Worm (Caenorhabditis elegans) whole organism, L3 larva: Measurements from ENCODE around the gene F46B3.23.

Experiments
- R02D3.7 ChIP-seq: fragments of 150-350 bp; optimal IDR thresholded peaks from 2 replicates; lab custom pipeline; 2014; ENCODE audit warnings: missing biosample characterization, missing genetic modification characterization
- ZK546.5 ChIP-seq: sonication (generic microtip); optimal IDR thresholded peaks from 2 replicates; lab custom pipeline; 2017; ENCODE audit warnings: missing biosample characterization, missing genetic modification characterization
- aly-2 ChIP-seq: fragments of 150-350 bp; optimal IDR thresholded peaks from 2 replicates; lab custom pipeline; 2014; ENCODE audit warnings: missing biosample characterization, missing genetic modification characterization
- ceh-28 ChIP-seq: fragments of 150-350 bp; optimal IDR thresholded peaks from 2 replicates; lab custom pipeline; 2014; ENCODE audit warnings: missing biosample characterization, missing genetic modification reagents, missing genetic modification characterization
- ceh-9 ChIP-seq: sonication (generic microtip); optimal IDR thresholded peaks from 2 replicates; lab custom pipeline; 2018; ENCODE audit warnings: missing biosample characterization, missing genetic modification characterization
- daf-12 ChIP-seq: fragments of 150-350 bp; optimal IDR thresholded peaks from 2 replicates; lab custom pipeline; 2014; ENCODE audit warnings: missing biosample characterization, missing genetic modification reagents, missing genetic modification characterization
- egl-27 ChIP-seq: sonication (generic microtip); optimal IDR thresholded peaks from 4 replicates; lab custom pipeline; 2017; ENCODE audit warnings: missing biosample characterization, missing genetic modification reagents, missing genetic modification characterization
- egl-5 ChIP-seq: fragments of 150-350 bp; optimal IDR thresholded peaks from 2 replicates; lab custom pipeline; 2017; ENCODE audit warnings: missing biosample characterization, missing genetic modification reagents, missing genetic modification characterization, inconsistent platforms
- elt-1 ChIP-seq: fragments of 150-350 bp; optimal IDR thresholded peaks from 2 replicates; lab custom pipeline; 2014; ENCODE audit warnings: missing biosample characterization, missing genetic modification characterization
- elt-2 ChIP-seq: sonication (generic microtip); optimal IDR thresholded peaks from 2 replicates; lab custom pipeline; 2016; ENCODE audit warnings: missing genetic modification reagents, mild to moderate bottlenecking, missing genetic modification characterization, missing compliant biosample characterization
- elt-3 ChIP-seq, 3 experiments: fragments of 150-350 bp in 1 of 3; sonication (generic microtip) in 2 of 3; optimal IDR thresholded peaks; 2 replicates in 2 of 3; 4 replicates in 1 of 3; lab custom pipeline; 2014 to 2017; ENCODE audit warnings: missing biosample characterization in 3 of 3, missing genetic modification characterization in 3 of 3
- fkh-10 ChIP-seq: sonication (generic microtip); optimal IDR thresholded peaks from 2 replicates; lab custom pipeline; 2017; ENCODE audit warnings: missing biosample characterization, missing genetic modification reagents, missing genetic modification characterization
- fkh-2 ChIP-seq: fragments of 150-350 bp; optimal IDR thresholded peaks from 2 replicates; lab custom pipeline; 2014; ENCODE audit warnings: missing biosample characterization, missing genetic modification reagents, missing genetic modification characterization
- fos-1 ChIP-seq: fragments of 150-350 bp; optimal IDR thresholded peaks from 2 replicates; lab custom pipeline; 2014; ENCODE audit warnings: missing biosample characterization, missing genetic modification characterization
- hmg-11 ChIP-seq: sonication (generic microtip); optimal IDR thresholded peaks from 2 replicates; lab custom pipeline; 2016; ENCODE audit warnings: missing genetic modification characterization, missing compliant biosample characterization
- jun-1 ChIP-seq: fragments of 150-350 bp; optimal IDR thresholded peaks from 2 replicates; lab custom pipeline; 2014; ENCODE audit warnings: missing biosample characterization, missing genetic modification reagents, missing genetic modification characterization
- lin-15B ChIP-seq: fragments of 150-350 bp; optimal IDR thresholded peaks from 2 replicates; lab custom pipeline; 2014; ENCODE audit warnings: missing biosample characterization, missing genetic modification characterization
- lin-39 ChIP-seq: fragments of 150-350 bp; optimal IDR thresholded peaks from 2 replicates; lab custom pipeline; 2018; ENCODE audit warnings: missing biosample characterization, missing genetic modification reagents, missing genetic modification characterization
- mdl-1 ChIP-seq: fragments of 150-350 bp; optimal IDR thresholded peaks from 2 replicates; lab custom pipeline; 2014; ENCODE audit warnings: missing biosample characterization, missing genetic modification characterization
- mml-1 ChIP-seq: fragments of 150-350 bp; sonication (generic microtip); optimal IDR thresholded peaks from 3 replicates; lab custom pipeline; 2014; ENCODE audit warnings: missing biosample characterization, missing genetic modification characterization
- nfya-1 ChIP-seq: sonication (generic microtip); optimal IDR thresholded peaks from 2 replicates; lab custom pipeline; 2017; ENCODE audit warnings: missing genetic modification characterization, mild to moderate bottlenecking, missing compliant biosample characterization, antibody characterized with exemption, moderate library complexity; ENCODE audit not compliant: insufficient read depth
- nhr-11 ChIP-seq: fragments of 150-350 bp; optimal IDR thresholded peaks from 2 replicates; lab custom pipeline; 2014; ENCODE audit warnings: missing biosample characterization, missing genetic modification characterization
- nhr-12 ChIP-seq: fragments of 150-350 bp; optimal IDR thresholded peaks from 2 replicates; lab custom pipeline; 2014; ENCODE audit warnings: missing biosample characterization, missing genetic modification characterization
- nhr-23 ChIP-seq: fragments of 150-350 bp; optimal IDR thresholded peaks from 2 replicates; lab custom pipeline; 2014; ENCODE audit warnings: missing biosample characterization, missing genetic modification reagents, missing genetic modification characterization
- nhr-28 ChIP-seq: fragments of 150-350 bp; optimal IDR thresholded peaks from 2 replicates; lab custom pipeline; 2014; ENCODE audit warnings: missing biosample characterization, missing genetic modification characterization
- nhr-43 ChIP-seq: sonication (generic microtip); optimal IDR thresholded peaks from 2 replicates; lab custom pipeline; 2016; ENCODE audit warnings: mild to moderate bottlenecking, missing genetic modification characterization, missing compliant biosample characterization; ENCODE audit not compliant: poor library complexity, severe bottlenecking
- nhr-67 ChIP-seq: fragments of 150-350 bp; optimal IDR thresholded peaks from 2 replicates; lab custom pipeline; 2014; ENCODE audit warnings: missing biosample characterization, missing genetic modification characterization
- nhr-77 ChIP-seq: fragments of 150-350 bp; optimal IDR thresholded peaks from 2 replicates; lab custom pipeline; 2014; ENCODE audit warnings: missing biosample characterization, missing genetic modification characterization
- pha-4 ChIP-seq: fragments of 150-350 bp; optimal IDR thresholded peaks from 2 replicates; lab custom pipeline; 2014; ENCODE audit warnings: missing biosample characterization, missing genetic modification reagents, missing genetic modification characterization
- snpc-4 ChIP-seq: fragments of 150-350 bp; optimal IDR thresholded peaks from 2 replicates; lab custom pipeline; 2014; ENCODE audit warnings: missing biosample characterization, missing genetic modification characterization
- unc-39 ChIP-seq: sonication (generic microtip); optimal IDR thresholded peaks from 4 replicates; lab custom pipeline; 2017; ENCODE audit warnings: missing biosample characterization, missing genetic modification characterization
- unc-62 ChIP-seq: fragments of 150-350 bp; sonication (generic microtip); optimal IDR thresholded peaks from 4 replicates; lab custom pipeline; 2014; ENCODE audit warnings: missing biosample characterization, missing genetic modification reagents, missing genetic modification characterization
- ztf-11 ChIP-seq: fragments of 150-350 bp; optimal IDR thresholded peaks from 2 replicates; lab custom pipeline; 2014; ENCODE audit warnings: missing biosample characterization, missing genetic modification characterization

F46B3.23 gene

DNA sequence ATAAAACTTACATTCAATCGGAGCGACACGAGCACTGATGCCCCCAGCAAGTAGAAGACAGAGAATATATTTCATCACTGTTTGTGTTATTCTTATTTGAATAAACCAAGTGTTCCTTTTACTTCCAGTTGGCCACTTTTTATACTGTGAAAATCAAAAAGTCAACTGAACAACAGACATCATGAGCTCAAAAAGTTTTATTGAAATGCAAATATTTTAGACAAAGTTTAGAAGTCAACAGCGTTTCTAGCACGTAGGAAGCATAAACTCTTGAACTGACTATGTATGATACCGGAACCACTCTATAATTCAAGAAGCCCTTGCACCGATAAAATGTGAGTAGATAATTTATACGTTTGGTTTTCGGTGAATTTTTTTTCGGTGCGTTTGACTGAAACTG lies 24.7 kb upstream of the F46B3.23 start, which contains the start of gene F46B3.14:
Gene F46B3.14, minus strand, starts transcription at position 101 of the 400 bp plus-strand sequence.
- no peak for TF ChIP-seq mml-1 (tag; lab: Kevin White, UChicago)

DNA sequence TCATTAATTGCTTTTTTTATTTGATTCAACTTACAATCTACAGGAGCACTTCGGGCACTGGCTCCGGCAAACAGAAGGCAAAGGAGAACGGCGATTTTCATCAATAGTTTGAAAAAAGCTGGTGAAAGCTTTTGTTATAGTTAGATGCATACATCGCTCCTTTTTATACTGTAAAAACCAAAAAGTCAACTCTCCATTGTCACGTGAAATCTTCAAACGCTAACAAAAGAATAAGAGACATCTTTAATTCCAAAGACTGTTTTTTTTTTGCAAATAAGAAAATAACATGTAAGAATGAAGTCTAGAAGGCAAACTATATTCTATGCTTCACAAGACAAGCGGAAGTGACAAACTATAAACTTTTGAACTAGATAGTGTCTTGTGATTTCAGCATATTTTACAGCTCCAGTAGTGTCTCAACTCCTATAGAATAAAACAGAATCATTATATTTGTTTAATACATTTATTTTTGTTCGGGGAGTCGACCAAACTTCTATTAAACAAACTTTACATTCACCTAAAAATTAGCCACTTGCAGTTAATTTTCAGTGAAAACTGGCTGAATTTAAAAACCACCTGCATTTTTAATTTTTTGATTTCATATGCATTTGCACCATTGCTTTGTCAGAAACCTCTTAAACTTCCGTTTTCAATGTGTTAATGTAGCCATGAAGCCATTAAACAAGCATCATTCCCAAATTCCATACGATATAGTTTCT lies 19.7 kb upstream of the F46B3.23 start, which contains the start of the genes F46B3.9 and srz-18:
Gene F46B3.9, minus strand, starts transcription at position 101 of the 719 bp plus-strand sequence.
Gene srz-18, plus strand, starts transcription at position 669 of the 719 bp plus-strand sequence.
- no peak for TF ChIP-seq unc-39 (tag; lab: Kevin White, UChicago)
- TF ChIP-seq ceh-28 (tag; lab: Kevin White, UChicago): no peak
- TF ChIP-seq nfya-1 (tag; lab: Kevin White, UChicago): no peak
- no peak for TF ChIP-seq nhr-67 (tag; lab: Kevin White, UChicago)
- no peak for TF ChIP-seq ztf-11 (tag; lab: Kevin White, UChicago)
- TF ChIP-seq pha-4 (tag; lab: Kevin White, UChicago): no peak
- no peak for TF ChIP-seq nhr-28 (tag; lab: Kevin White, UChicago)

DNA sequence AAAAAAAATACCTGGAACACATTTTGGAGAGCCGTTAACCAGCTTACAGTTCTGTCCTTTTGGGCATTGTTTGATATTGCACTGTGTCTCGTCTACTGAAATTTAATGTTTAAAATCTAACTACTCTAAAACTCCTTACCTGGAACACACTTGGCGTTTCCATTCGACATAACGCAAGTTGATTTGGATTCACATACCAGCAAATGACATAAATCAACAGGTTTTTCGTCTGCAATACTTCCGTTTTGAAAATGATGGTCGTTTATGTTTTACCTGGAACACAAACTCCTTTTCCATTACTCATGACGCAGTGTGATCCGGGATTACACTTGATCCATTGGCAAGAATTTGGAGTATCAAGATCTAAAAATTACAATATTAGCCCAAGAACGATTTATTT lies 18.7 kb upstream of the F46B3.23 start:
- no peak for TF ChIP-seq nhr-11 (tag; lab: Kevin White, UChicago)
- no peak for TF ChIP-seq nhr-67 (tag; lab: Kevin White, UChicago)
- TF ChIP-seq lin-39 (tag; lab: Kevin White, UChicago): no peak
- TF ChIP-seq fkh-10: no peak

DNA sequence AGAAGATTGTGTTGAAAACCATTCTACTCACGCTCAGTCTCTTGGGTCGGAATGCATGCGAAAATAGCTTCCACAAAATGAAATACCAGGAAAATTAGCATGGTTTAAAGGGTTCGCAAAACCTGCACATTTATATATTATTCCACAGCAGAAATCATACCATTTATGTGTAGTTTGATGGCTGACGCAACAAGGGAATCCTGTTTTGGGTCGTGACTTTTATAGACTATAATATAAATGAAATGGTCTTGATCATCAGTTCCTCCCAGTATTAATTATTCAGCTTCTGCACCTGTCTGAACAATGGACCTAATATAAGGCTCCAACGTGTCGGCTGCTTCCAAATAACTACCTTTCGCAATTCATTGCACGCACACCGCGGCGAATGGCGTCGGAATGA lies 16.5 kb upstream of the F46B3.23 start, which contains the start of gene F46B3.8:
Gene F46B3.8, minus strand, starts transcription at position 101 of the 400 bp plus-strand sequence.
- no peak for TF ChIP-seq lin-15B (tag; lab: Kevin White, UChicago)
- TF ChIP-seq nhr-12: no peak
- no peak for TF ChIP-seq nhr-67 (tag; lab: Kevin White, UChicago)
- no peak for TF ChIP-seq pha-4 (tag; lab: Kevin White, UChicago)
- no peak for TF ChIP-seq ceh-9 (tag; lab: Kevin White, UChicago)
- no peak for TF ChIP-seq fos-1 (tag; lab: Kevin White, UChicago)
- no peak for TF ChIP-seq elt-3 (tag; optimal IDR thresholded peaks at IDR 0.05; lab: Kevin White, UChicago)
- no peak for TF ChIP-seq nhr-77 (tag; lab: Kevin White, UChicago)
- TF ChIP-seq nhr-23: no peak
- no peak for TF ChIP-seq nhr-43 (tag; lab: Kevin White, UChicago)
- TF ChIP-seq daf-12 (tag; lab: Kevin White, UChicago): no peak

ce11 chrV:20618632-20619031 lies 12.1 kb upstream of the F46B3.23 start, which contains the start of gene F46B3.7:
F46B3.7 (minus strand) TSS chrV:20618732.
- TF ChIP-seq ceh-9 (tag; lab: Kevin White, UChicago): no peak
- no peak for TF ChIP-seq ceh-28 (tag; lab: Kevin White, UChicago)
- TF ChIP-seq nhr-12: no peak
- TF ChIP-seq aly-2 (tag; lab: Kevin White, UChicago): no peak
- no peak for TF ChIP-seq nhr-67 (tag; lab: Kevin White, UChicago)
- no peak for TF ChIP-seq daf-12 (tag; lab: Kevin White, UChicago)
- TF ChIP-seq mdl-1 (tag; lab: Kevin White, UChicago): no peak
- no peak for TF ChIP-seq lin-15B (tag; lab: Kevin White, UChicago)
- no peak for TF ChIP-seq ZK546.5
- TF ChIP-seq elt-1 (tag; lab: Kevin White, UChicago): no peak
- TF ChIP-seq R02D3.7 (tag; lab: Kevin White, UChicago): no peak
- no peak for TF ChIP-seq fkh-2 (tag; lab: Kevin White, UChicago)
- TF ChIP-seq nhr-28 (tag; lab: Kevin White, UChicago): no peak
- no peak for TF ChIP-seq egl-5 (tag; lab: Kevin White, UChicago)

DNA sequence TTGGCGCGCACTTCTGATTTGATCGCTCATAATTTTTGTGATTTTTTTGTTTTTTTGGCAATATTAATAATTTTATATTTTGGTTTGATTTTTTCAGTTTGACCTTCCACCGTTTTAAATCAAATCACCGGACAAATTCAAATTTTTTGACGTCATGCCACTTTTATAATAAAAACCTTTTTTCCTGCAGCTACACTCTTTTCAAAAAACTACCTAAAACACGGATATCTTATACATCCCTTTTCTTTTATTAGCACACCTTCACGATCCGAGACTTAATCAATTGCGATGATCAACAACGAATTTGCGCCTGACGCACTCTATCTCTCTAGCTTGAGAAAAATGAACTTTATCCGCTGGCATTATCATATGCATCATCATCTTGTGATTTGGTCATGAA lies 3.0 kb upstream of the F46B3.23 start, which contains the start of gene grd-2:
Gene grd-2, plus strand, starts transcription at position 301 of the 400 bp plus-strand sequence.
- TF ChIP-seq snpc-4 (no peak), fkh-2 (tag; lab: Kevin White, UChicago) (no peak), hmg-11 (tag; lab: Kevin White, UChicago) (no peak), lin-15B (tag; lab: Kevin White, UChicago) (no peak), ZK546.5 (no peak), unc-62 (GFP tag; lab: Kevin White, UChicago) (no peak), jun-1 (tag; lab: Kevin White, UChicago) (no peak), elt-2 (tag; lab: Kevin White, UChicago) (no peak), pha-4 (tag; lab: Kevin White, UChicago) (no peak), nfya-1 (tag; lab: Kevin White, UChicago) (no peak), egl-27 (tag; lab: Kevin White, UChicago) (no peak), nhr-11 (tag; lab: Kevin White, UChicago) (no peak), aly-2 (tag; lab: Kevin White, UChicago) (no peak), unc-39 (tag; lab: Kevin White, UChicago) (no peak)
